Worm (Caenorhabditis elegans): Measurements from ENCODE around the gene ctsa-3.1.

ce11 chrII:7242754-7243153, 10.1 kb downstream of the ctsa-3.1 start:
- TF ChIP-seq nhr-25 (tag; optimal IDR thresholded peaks at IDR 0.05): peak; percentile 30
- no peak for TF ChIP-seq elt-3 (tag; optimal IDR thresholded peaks at IDR 0.05)
- no peak for TF ChIP-seq nfya-1 (tag; optimal IDR thresholded peaks at IDR 0.05; ENCODE audit: insufficient read depth)
- TF ChIP-seq mdl-1 (tag; optimal IDR thresholded peaks at IDR 0.05): no peak
- no peak for TF ChIP-seq nhr-76 (tag; optimal IDR thresholded peaks at IDR 0.05)
- TF ChIP-seq fos-1 (tag; optimal IDR thresholded peaks at IDR 0.05): no peak
- TF ChIP-seq elt-1 (tag; optimal IDR thresholded peaks at IDR 0.05): no peak
- no peak for TF ChIP-seq ztf-11 (tag; optimal IDR thresholded peaks at IDR 0.05)

Data from whole organism, L3 larva.